Worm (Caenorhabditis elegans) whole organism, L3 larva: ENCODE measurements around the gene C14A11.9.

Experiments used
- jun-1 ChIP-seq: fragments of 150-350 bp; optimal IDR thresholded peaks from 2 replicates; lab custom pipeline; 2014; ENCODE audit warnings: missing biosample characterization, missing genetic modification reagents, missing genetic modification characterization
- pha-4 ChIP-seq: fragments of 150-350 bp; optimal IDR thresholded peaks from 2 replicates; lab custom pipeline; 2014; ENCODE audit warnings: missing biosample characterization, missing genetic modification reagents, missing genetic modification characterization
- snpc-4 ChIP-seq: fragments of 150-350 bp; optimal IDR thresholded peaks from 2 replicates; lab custom pipeline; 2014; ENCODE audit warnings: missing biosample characterization, missing genetic modification characterization
- tbx-2 ChIP-seq: sonication (generic microtip); optimal IDR thresholded peaks from 2 replicates; lab custom pipeline; 2016; ENCODE audit warnings: mild to moderate bottlenecking, missing genetic modification characterization, missing compliant biosample characterization
- unc-39 ChIP-seq: sonication (generic microtip); optimal IDR thresholded peaks from 4 replicates; lab custom pipeline; 2017; ENCODE audit warnings: missing biosample characterization, missing genetic modification characterization

- no peak for TF ChIP-seq tbx-2 (tag; lab: Kevin White, UChicago)
- TF ChIP-seq unc-39 (tag; lab: Kevin White, UChicago), result no peak
- no peak for TF ChIP-seq snpc-4 (tag; lab: Kevin White, UChicago)
- TF ChIP-seq pha-4 (tag; lab: Kevin White, UChicago), result no peak
- no peak for TF ChIP-seq jun-1 (tag; lab: Kevin White, UChicago)
Measured at ce11 chrX:2771742-2772141, 37.7 kb downstream of the C14A11.9 start, which contains the start of gene cgef-1.
